Fruit fly (Drosophila melanogaster) whole organism, embryonic: ENCODE data around the gene dpr3.

Experiments used
- Adf1 ChIP-seq: fragments of 200-800 bp; sonication (Bioruptor generic); IDR thresholded peaks from 2 replicates; pipeline ENCODE4 v1.3.6; 2022; ENCODE audit warnings: missing biosample characterization, missing genetic modification characterization
- Atf6 ChIP-seq: fragments of 200-800 bp; sonication (Bioruptor generic); IDR thresholded peaks from 2 replicates; pipeline ENCODE4 v1.3.6; 2022; ENCODE audit warnings: missing biosample characterization, missing genetic modification characterization
- Blimp-1 ChIP-seq: fragments of 200-800 bp; sonication (Bioruptor generic); optimal IDR thresholded peaks from 3 replicates; lab custom pipeline; 2018; ENCODE audit warnings: missing biosample characterization, missing genetic modification characterization, mild to moderate bottlenecking, moderate library complexity, missing genetic modification reagents
- CG10431 ChIP-seq: fragments of 200-800 bp; sonication (Bioruptor generic); optimal IDR thresholded peaks from 3 replicates; lab custom pipeline; 2018; ENCODE audit warnings: missing biosample characterization, mild to moderate bottlenecking, missing genetic modification characterization
- CG10462 ChIP-seq: fragments of 200-800 bp; sonication (Bioruptor generic); optimal IDR thresholded peaks from 2 replicates; lab custom pipeline; 2016; ENCODE audit warnings: missing biosample characterization, missing genetic modification characterization
- CG11560 ChIP-seq: fragments of 200-800 bp; sonication (Bioruptor generic); IDR thresholded peaks from 3 replicates; pipeline ENCODE4 v1.3.6; 2022; ENCODE audit warnings: missing biosample characterization, missing genetic modification characterization
- CG12155 ChIP-seq: fragments of 200-800 bp; sonication (Bioruptor generic); optimal IDR thresholded peaks from 3 replicates; lab custom pipeline; 2016; ENCODE audit warnings: missing biosample characterization, missing genetic modification characterization
- CG12236 ChIP-seq: fragments of 200-800 bp; sonication (Bioruptor generic); optimal IDR thresholded peaks from 2 replicates; lab custom pipeline; 2016; ENCODE audit warnings: missing biosample characterization, missing genetic modification characterization
- CG12744 ChIP-seq: fragments of 200-800 bp; sonication (Bioruptor generic); optimal IDR thresholded peaks from 2 replicates; lab custom pipeline; 2016; ENCODE audit warnings: missing biosample characterization, missing genetic modification characterization
- CG13894 ChIP-seq: fragments of 200-800 bp; sonication (Bioruptor generic); optimal IDR thresholded peaks from 3 replicates; lab custom pipeline; 2018; ENCODE audit warnings: missing biosample characterization, mild to moderate bottlenecking, missing genetic modification characterization, moderate library complexity
- CG15073 ChIP-seq: fragments of 200-800 bp; sonication (Bioruptor generic); optimal IDR thresholded peaks from 2 replicates; lab custom pipeline; 2016; ENCODE audit warnings: missing biosample characterization, missing genetic modification characterization
- CG15696 ChIP-seq: fragments of 200-800 bp; sonication (Bioruptor generic); optimal IDR thresholded peaks from 2 replicates; lab custom pipeline; 2019; ENCODE audit warnings: missing biosample characterization, mild to moderate bottlenecking, missing genetic modification characterization, moderate library complexity
- CG17186 ChIP-seq: fragments of 200-800 bp; sonication (Bioruptor generic); optimal IDR thresholded peaks from 3 replicates; lab custom pipeline; 2017; ENCODE audit warnings: missing biosample characterization, missing genetic modification reagents, missing genetic modification characterization
- CG17328 ChIP-seq: fragments of 200-800 bp; sonication (Bioruptor generic); IDR thresholded peaks from 2 replicates; pipeline ENCODE4 v1.3.6; 2022; ENCODE audit warnings: missing biosample characterization, missing genetic modification characterization
- CG17359 ChIP-seq: fragments of 200-800 bp; sonication (Bioruptor generic); optimal IDR thresholded peaks from 3 replicates; lab custom pipeline; 2018; ENCODE audit warnings: missing biosample characterization, mild to moderate bottlenecking, missing genetic modification characterization, moderate library complexity
- CG17612 ChIP-seq: fragments of 200-800 bp; sonication (Bioruptor generic); IDR thresholded peaks from 2 replicates; pipeline ENCODE4 v1.3.6; 2022; ENCODE audit warnings: missing biosample characterization, missing genetic modification characterization
- CG17802 ChIP-seq: fragments of 200-800 bp; sonication (Bioruptor generic); optimal IDR thresholded peaks from 2 replicates; lab custom pipeline; 2018; ENCODE audit warnings: missing biosample characterization, mild to moderate bottlenecking, missing genetic modification characterization, moderate library complexity
- CG2129 ChIP-seq: fragments of 200-800 bp; sonication (Bioruptor generic); IDR thresholded peaks from 2 replicates; pipeline ENCODE4 v1.3.6; 2022; ENCODE audit warnings: missing biosample characterization, missing genetic modification characterization; ENCODE audit not compliant: partially characterized antibody
- CG31388 ChIP-seq: fragments of 200-800 bp; sonication (Bioruptor generic); optimal IDR thresholded peaks from 2 replicates; lab custom pipeline; 2016; ENCODE audit warnings: missing biosample characterization, missing genetic modification characterization
- CG32772 ChIP-seq: fragments of 200-800 bp; sonication (Bioruptor generic); IDR thresholded peaks from 2 replicates; pipeline ENCODE4 v1.3.6; 2022; ENCODE audit warnings: missing biosample characterization, missing genetic modification characterization
- CG3838 ChIP-seq: fragments of 200-800 bp; sonication (Bioruptor generic); optimal IDR thresholded peaks from 3 replicates; lab custom pipeline; 2016; ENCODE audit warnings: missing biosample characterization, missing genetic modification characterization
- CG43689 ChIP-seq: fragments of 200-800 bp; sonication (Bioruptor generic); IDR thresholded peaks from 2 replicates; pipeline ENCODE4 v1.3.6; 2022; ENCODE audit warnings: missing biosample characterization, missing genetic modification characterization
- CG4707 ChIP-seq: fragments of 200-800 bp; sonication (Bioruptor generic); optimal IDR thresholded peaks from 2 replicates; lab custom pipeline; 2018; ENCODE audit warnings: missing biosample characterization, mild to moderate bottlenecking, missing genetic modification characterization, moderate library complexity
- CG7357 ChIP-seq: fragments of 200-800 bp; sonication (Bioruptor generic); IDR thresholded peaks from 3 replicates; pipeline ENCODE4 v1.3.6; 2022; ENCODE audit warnings: missing biosample characterization, missing genetic modification characterization
- CG8944 ChIP-seq: fragments of 200-800 bp; sonication (Bioruptor generic); optimal IDR thresholded peaks from 3 replicates; lab custom pipeline; 2016; ENCODE audit warnings: missing biosample characterization, missing genetic modification characterization
- D ChIP-seq, 2 experiments: fragments of 200-800 bp in 1 of 2; fragments of >200 bp in 1 of 2; sonication (Bioruptor generic) in 1 of 2; optimal IDR thresholded peaks; 2 replicates in 1 of 2; 3 replicates in 1 of 2; lab custom pipeline; 2017; ENCODE audit warnings: mild to moderate bottlenecking in 1 of 2, missing biosample characterization in 1 of 2, missing genetic modification characterization in 1 of 2, missing genetic modification reagents in 1 of 2
- Dip3 ChIP-seq: fragments of 200-800 bp; sonication (Bioruptor generic); optimal IDR thresholded peaks from 3 replicates; lab custom pipeline; 2016; ENCODE audit warnings: missing biosample characterization, missing genetic modification characterization
- Doc3 ChIP-seq: fragments of 200-800 bp; sonication (Bioruptor generic); IDR thresholded peaks from 3 replicates; pipeline ENCODE4 v1.3.6; 2022; ENCODE audit warnings: missing biosample characterization, missing genetic modification characterization; ENCODE audit not compliant: partially characterized antibody
- HLHmδ ChIP-seq: fragments of 200-800 bp; sonication (Bioruptor generic); optimal IDR thresholded peaks from 2 replicates; lab custom pipeline; 2018; ENCODE audit warnings: missing biosample characterization, mild to moderate bottlenecking, missing genetic modification characterization, moderate library complexity
- Lhr ChIP-seq: fragments of 200-800 bp; sonication (Bioruptor generic); optimal IDR thresholded peaks from 3 replicates; lab custom pipeline; 2017; ENCODE audit warnings: mild to moderate bottlenecking, missing biosample characterization, missing genetic modification reagents, missing genetic modification characterization
- Max ChIP-seq: fragments of 200-800 bp; sonication (Bioruptor generic); optimal IDR thresholded peaks from 2 replicates; lab custom pipeline; 2016; ENCODE audit warnings: missing biosample characterization, mild to moderate bottlenecking, missing genetic modification characterization
- NC2α ChIP-seq: fragments of 200-800 bp; sonication (Bioruptor generic); optimal IDR thresholded peaks from 2 replicates; lab custom pipeline; 2016; ENCODE audit warnings: missing biosample characterization, missing genetic modification characterization
- Oli ChIP-seq: fragments of 200-800 bp; sonication (Bioruptor generic); optimal IDR thresholded peaks from 2 replicates; lab custom pipeline; 2018; ENCODE audit warnings: missing biosample characterization, mild to moderate bottlenecking, missing genetic modification characterization, moderate library complexity
- Sry-δ ChIP-seq: fragments of 200-800 bp; sonication (Bioruptor generic); optimal IDR thresholded peaks from 2 replicates; lab custom pipeline; 2016; ENCODE audit warnings: missing biosample characterization, missing genetic modification characterization
- Taf1 ChIP-seq: fragments of 200-800 bp; sonication (Bioruptor generic); IDR thresholded peaks from 2 replicates; pipeline ENCODE4 v1.3.6; 2022; ENCODE audit warnings: missing biosample characterization, missing genetic modification characterization
- corto ChIP-seq: fragments of 200-800 bp; sonication (Bioruptor generic); optimal IDR thresholded peaks from 2 replicates; lab custom pipeline; 2016; ENCODE audit warnings: missing biosample characterization, mild to moderate bottlenecking, missing genetic modification characterization, moderate library complexity
- dysf ChIP-seq: fragments of 200-800 bp; sonication (Bioruptor generic); IDR thresholded peaks from 3 replicates; pipeline ENCODE4 v1.3.6; 2022; ENCODE audit warnings: missing biosample characterization, missing genetic modification characterization
- emc ChIP-seq: fragments of 200-800 bp; sonication (Bioruptor generic); optimal IDR thresholded peaks from 2 replicates; lab custom pipeline; 2016; ENCODE audit warnings: missing biosample characterization, missing genetic modification characterization
- gt ChIP-seq: fragments of 200-800 bp; sonication (Bioruptor generic); IDR thresholded peaks from 2 replicates; pipeline ENCODE4 v1.3.6; 2022; ENCODE audit warnings: missing biosample characterization, missing genetic modification characterization
- her ChIP-seq: fragments of 200-800 bp; sonication (Bioruptor generic); optimal IDR thresholded peaks from 2 replicates; lab custom pipeline; 2016; ENCODE audit warnings: missing biosample characterization, missing genetic modification characterization
- pfk ChIP-seq: fragments of 200-800 bp; sonication (Bioruptor generic); optimal IDR thresholded peaks from 2 replicates; lab custom pipeline; 2018; ENCODE audit warnings: missing biosample characterization, mild to moderate bottlenecking, missing genetic modification characterization, moderate library complexity
- ranshi ChIP-seq: fragments of 200-800 bp; sonication (Bioruptor generic); IDR thresholded peaks from 2 replicates; pipeline ENCODE4 v1.3.6; 2022; ENCODE audit warnings: missing biosample characterization, missing genetic modification characterization
- salm ChIP-seq: fragments of 200-800 bp; sonication (Bioruptor generic); optimal IDR thresholded peaks from 2 replicates; lab custom pipeline; 2018; ENCODE audit warnings: missing biosample characterization, mild to moderate bottlenecking, missing genetic modification characterization
- sisA ChIP-seq: fragments of 200-800 bp; sonication (Bioruptor generic); IDR thresholded peaks from 2 replicates; pipeline ENCODE4 v1.3.6; 2022; ENCODE audit warnings: missing biosample characterization, missing genetic modification characterization
- slou ChIP-seq: fragments of 200-800 bp; sonication (Bioruptor generic); optimal IDR thresholded peaks from 3 replicates; lab custom pipeline; 2016; ENCODE audit warnings: missing biosample characterization, missing genetic modification characterization
- so ChIP-seq: fragments of 200-800 bp; sonication (Bioruptor generic); IDR thresholded peaks from 3 replicates; pipeline ENCODE4 v1.3.6; 2022; ENCODE audit warnings: missing biosample characterization, missing genetic modification characterization
- tll ChIP-seq, 2 experiments: fragments of 200-800 bp in 1 of 2; fragments of >200 bp in 1 of 2; sonication (Bioruptor generic) in 1 of 2; optimal IDR thresholded peaks; 2 replicates each; lab custom pipeline; 2017 to 2019; ENCODE audit warnings: missing biosample characterization in 2 of 2, missing genetic modification characterization in 2 of 2, mild to moderate bottlenecking in 1 of 2, moderate library complexity in 1 of 2
- toy ChIP-seq: fragments of 200-800 bp; sonication (Bioruptor generic); IDR thresholded peaks from 2 replicates; pipeline ENCODE4 v1.3.6; 2022; ENCODE audit warnings: missing biosample characterization, missing genetic modification characterization
- z ChIP-seq: fragments of 200-800 bp; sonication (Bioruptor generic); IDR thresholded peaks from 3 replicates; pipeline ENCODE4 v1.3.6; 2022; ENCODE audit warnings: missing biosample characterization, missing genetic modification characterization
- zen ChIP-seq: fragments of 200-800 bp; sonication (Bioruptor generic); optimal IDR thresholded peaks from 3 replicates; lab custom pipeline; 2018; ENCODE audit warnings: missing biosample characterization, mild to moderate bottlenecking, missing genetic modification characterization, moderate library complexity

dpr3 gene

DNA sequence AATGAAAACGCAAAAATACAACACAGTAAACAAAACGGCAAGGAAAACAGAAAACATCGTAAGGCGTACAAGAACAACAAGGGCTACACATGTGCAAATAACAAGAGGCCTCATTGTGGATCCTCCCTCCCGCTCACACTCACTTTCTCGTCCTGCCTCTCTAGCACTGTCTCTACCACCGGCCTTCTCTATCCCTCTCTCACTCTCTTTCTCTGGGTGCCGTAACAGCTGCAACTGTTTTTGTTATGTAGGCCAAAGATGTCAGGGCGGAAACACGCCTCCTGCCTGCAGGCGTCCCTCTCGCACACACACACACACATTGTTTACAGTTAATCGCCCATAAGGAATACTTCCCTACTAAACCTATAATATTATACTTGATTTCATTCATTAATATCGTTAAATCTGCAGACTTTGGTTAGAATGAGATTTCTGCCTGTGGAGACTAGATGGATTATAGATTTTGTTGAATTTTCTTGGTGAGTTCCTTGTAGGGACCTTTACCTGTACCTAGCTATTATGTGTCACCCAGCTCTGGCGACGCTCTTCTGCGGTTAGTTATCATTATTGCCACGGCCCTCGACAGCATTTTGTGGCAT, 95.7 kb downstream of the dpr3 start (continued):
- TF ChIP-seq pfk (no peak), Atf6 (GFP tag; lab: Robert Waterston, UW) (no peak), CG15073 (GFP tag; lab: Kevin White, UChicago) (no peak), NC2α (GFP tag; lab: Kevin White, UChicago) (no peak), CG15696 (tag; lab: Kevin White, UChicago) (no peak), CG43689 (GFP tag; lab: Robert Waterston, UW) (no peak), tll (GFP tag; optimal IDR thresholded peaks at IDR 0.05; lab: Kevin White, UChicago) (peak in 1 of 2 experiments; percentile 56), CG10431 (no peak), Doc3 (no peak), emc (GFP tag; lab: Kevin White, UChicago) (no peak), CG12155 (GFP tag; lab: Kevin White, UChicago) (no peak), CG17612 (GFP tag; lab: Robert Waterston, UW) (no peak), zen (tag; lab: Kevin White, UChicago) (peak; percentile 63), corto (GFP tag; lab: Kevin White, UChicago) (no peak), CG7357 (GFP tag; lab: Robert Waterston, UW) (0 out of 3 replicates have a peak, but pooled peaks have one; percentile 15), sisA (GFP tag; lab: Robert Waterston, UW) (no peak), so (GFP tag; lab: Robert Waterston, UW) (no peak), dysf (GFP tag; lab: Robert Waterston, UW) (0 out of 3 replicates have a peak, but pooled peaks have one; percentile 11), Max (GFP tag; lab: Kevin White, UChicago) (no peak), z (GFP tag; lab: Robert Waterston, UW) (no peak), Taf1 (GFP tag; lab: Robert Waterston, UW) (no peak), Adf1 (GFP tag; lab: Robert Waterston, UW) (no peak), CG17359 (tag; lab: Kevin White, UChicago) (no peak), CG31388 (GFP tag; lab: Kevin White, UChicago) (no peak), CG32772 (no peak), CG2129 (GFP tag; lab: Robert Waterston, UW) (no peak), her (GFP tag; lab: Kevin White, UChicago) (no peak), CG17802 (tag; lab: Kevin White, UChicago) (no peak), Oli (no peak), slou (GFP tag; lab: Kevin White, UChicago) (no peak), Blimp-1 (GFP tag; lab: Kevin White, UChicago) (no peak), CG8944 (GFP tag; lab: Kevin White, UChicago) (no peak), CG13894 (tag; lab: Kevin White, UChicago) (peak; percentile 21), Dip3 (GFP tag; lab: Kevin White, UChicago) (no peak), salm (tag; lab: Kevin White, UChicago) (no peak), ranshi (GFP tag; lab: Robert Waterston, UW) (no peak), CG3838 (GFP tag; lab: Kevin White, UChicago) (no peak), CG11560 (tag; lab: Robert Waterston, UW) (no peak), HLHmδ (GFP tag; lab: Kevin White, UChicago) (no peak), Sry-δ (GFP tag; lab: Kevin White, UChicago) (no peak), CG17186 (GFP tag; lab: Kevin White, UChicago) (no peak), gt (no peak), toy (GFP tag; lab: Robert Waterston, UW) (no peak), D (optimal IDR thresholded peaks at IDR 0.05; lab: Kevin White, UChicago) (peak; percentile 33), D (GFP tag; optimal IDR thresholded peaks at IDR 0.05; lab: Kevin White, UChicago) (no peak), CG17328 (GFP tag; lab: Robert Waterston, UW) (no peak), CG4707 (GFP tag; lab: Kevin White, UChicago) (no peak), CG12236 (no peak), CG12744 (GFP tag; lab: Kevin White, UChicago) (no peak), CG10462 (GFP tag; lab: Kevin White, UChicago) (no peak), Lhr (GFP tag; lab: Kevin White, UChicago) (no peak)
